Fruit fly (Drosophila melanogaster): Measurements from ENCODE around the gene CG44385.
"Not testable (repeated sequence)": the region's sequence is repeated elsewhere in the genome, so short reads cannot be mapped to it uniquely, and the experiment has no call there.

CG44385 gene

dm6 chrX:11108148-11108844 is 23.9 kb downstream of the CG44385 start, which contains the start of gene Hsp60A (continued):
- TF ChIP-seq Ets96B (tag; optimal IDR thresholded peaks at IDR 0.05), result peak; percentile 52
- TF ChIP-seq Hr4 (GFP tag; optimal IDR thresholded peaks at IDR 0.05), result peak; percentile 31
- TF ChIP-seq CG11294 (GFP tag; IDR thresholded peaks at IDR 0.05), result no peak
- TF ChIP-seq Sox102F (GFP tag; optimal IDR thresholded peaks at IDR 0.05), result no peak
- peak; percentile 26 for TF ChIP-seq Sox14 (GFP tag; optimal IDR thresholded peaks at IDR 0.05)
- TF ChIP-seq svp (GFP tag), result peak; percentile 84
- peak; percentile 35 for TF ChIP-seq Hr39 (GFP tag; optimal IDR thresholded peaks at IDR 0.05)
- peak; percentile 64 for TF ChIP-seq pdm3 (GFP tag; optimal IDR thresholded peaks at IDR 0.05)
- TF ChIP-seq Sox15 (GFP tag; optimal IDR thresholded peaks at IDR 0.05), result peak; percentile 14
- TF ChIP-seq CG6808 (GFP tag; optimal IDR thresholded peaks at IDR 0.05), result no peak
- peak; percentile 50 for TF ChIP-seq Smox (GFP tag; optimal IDR thresholded peaks at IDR 0.05)
- TF ChIP-seq CG10669 (GFP tag; optimal IDR thresholded peaks at IDR 0.05), result peak; percentile 16
- TF ChIP-seq vri (GFP tag; optimal IDR thresholded peaks at IDR 0.05), result peak; percentile 97
- TF ChIP-seq CG4318 (GFP tag; optimal IDR thresholded peaks at IDR 0.05), result peak; percentile 20
- TF ChIP-seq eg (GFP tag; IDR thresholded peaks at IDR 0.05), result peak; percentile 53; the same call in 2 of the 3 replicates

dm6 chrX:11095973-11096372 is 36.2 kb downstream of the CG44385 start, which contains the start of gene CG42249:
Gene CG42249, plus strand, starts transcription at chrX:11096273.
- not testable (repeated sequence) for TF ChIP-seq CG9139 (GFP tag; optimal IDR thresholded peaks at IDR 0.05); CG1621 (tag; optimal IDR thresholded peaks at IDR 0.05); fd59A (GFP tag; optimal IDR thresholded peaks at IDR 0.05)

- TF ChIP-seq vri (GFP tag; optimal IDR thresholded peaks at IDR 0.05), result peak; percentile 8
- TF ChIP-seq Blimp-1 (GFP tag; optimal IDR thresholded peaks at IDR 0.05), result no peak
These were observed 36.9 kb downstream of the CG44385 start for dm6 chrX:11095276-11095675.

- TF ChIP-seq Hr39 (GFP tag; optimal IDR thresholded peaks at IDR 0.05), result no peak
- TF ChIP-seq CG10631 (GFP tag; optimal IDR thresholded peaks at IDR 0.05), result no peak
- no peak for TF ChIP-seq CG3032 (tag; optimal IDR thresholded peaks at IDR 0.05)
- no peak for TF ChIP-seq salr (GFP tag; optimal IDR thresholded peaks at IDR 0.05)
- no peak for TF ChIP-seq CG7368 (GFP tag; optimal IDR thresholded peaks at IDR 0.05)
- TF ChIP-seq fd59A (GFP tag; optimal IDR thresholded peaks at IDR 0.05), result no peak
- TF ChIP-seq CG11762 (GFP tag; optimal IDR thresholded peaks at IDR 0.05; ENCODE audit: insufficient read depth), result no peak
- no peak for TF ChIP-seq Blimp-1 (GFP tag; optimal IDR thresholded peaks at IDR 0.05)
- no peak for TF ChIP-seq CG6276 (GFP tag; optimal IDR thresholded peaks at IDR 0.05)
These were observed 40.0 kb downstream of the CG44385 start, which contains the start of gene CG2061 for dm6 chrX:11092201-11092600. Gene CG2061, plus strand, starts transcription at chrX:11092492.

DNA sequence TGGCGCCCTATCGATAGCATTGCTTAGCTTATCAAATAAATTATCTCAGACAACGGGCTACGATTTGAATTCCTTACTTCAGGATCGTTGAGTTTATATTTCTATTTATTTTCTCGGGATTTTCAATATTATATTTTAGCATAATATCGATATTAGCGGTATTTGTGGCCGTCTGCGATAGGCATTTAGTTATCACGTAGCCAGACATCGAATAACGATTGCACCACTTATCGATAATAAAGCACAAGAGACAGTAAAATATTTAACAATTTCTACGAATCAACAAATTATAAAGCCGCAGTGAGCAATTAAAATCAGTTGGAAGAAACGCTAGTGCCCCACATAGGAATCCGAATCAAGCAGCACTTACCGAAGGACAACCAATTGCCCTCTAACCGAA is 42.1 kb downstream of the CG44385 start, which contains the start of gene CG2076:
Gene CG2076, plus strand, starts transcription at position 50 of the 400 bp plus-strand sequence.
- no peak for TF ChIP-seq fd85E (GFP tag; optimal IDR thresholded peaks at IDR 0.05)
- no peak for TF ChIP-seq Hr39 (GFP tag; optimal IDR thresholded peaks at IDR 0.05)
- TF ChIP-seq Eip78C (GFP tag), result peak; percentile 48
- TF ChIP-seq dsx (GFP tag; optimal IDR thresholded peaks at IDR 0.05; ENCODE audit: poor library complexity, severe bottlenecking), result peak; percentile 84

dm6 chrX:11088778-11089340 is 43.4 kb downstream of the CG44385 start, which contains the start of gene Vago:
Gene Vago, plus strand, starts transcription at chrX:11089290.
- TF ChIP-seq CG6276 (GFP tag; optimal IDR thresholded peaks at IDR 0.05), result peak; percentile 21
- peak; percentile 35 for TF ChIP-seq topi (GFP tag; optimal IDR thresholded peaks at IDR 0.05)
- TF ChIP-seq Sox102F (GFP tag; optimal IDR thresholded peaks at IDR 0.05), result peak; percentile 40
- TF ChIP-seq esn (GFP tag; optimal IDR thresholded peaks at IDR 0.05), result peak; percentile 48
- peak; percentile 47 for TF ChIP-seq Eip78C (GFP tag)
- TF ChIP-seq CG10669 (GFP tag; optimal IDR thresholded peaks at IDR 0.05), result peak; percentile 12
- no peak for TF ChIP-seq Hr38 (GFP tag; optimal IDR thresholded peaks at IDR 0.05)
- TF ChIP-seq svp (GFP tag), result peak; percentile 61
- TF ChIP-seq Hr39 (GFP tag; optimal IDR thresholded peaks at IDR 0.05), result peak; percentile 19
- peak; percentile 2 for TF ChIP-seq CG6808 (GFP tag; optimal IDR thresholded peaks at IDR 0.05)
- TF ChIP-seq Hr4 (GFP tag; optimal IDR thresholded peaks at IDR 0.05), result peak; percentile 31
- TF ChIP-seq Met (GFP tag; optimal IDR thresholded peaks at IDR 0.05), result peak; percentile 38
- no peak for TF ChIP-seq Sox14 (GFP tag; optimal IDR thresholded peaks at IDR 0.05)
- no peak for TF ChIP-seq ss (GFP tag; optimal IDR thresholded peaks at IDR 0.05)
- TF ChIP-seq lz (GFP tag; optimal IDR thresholded peaks at IDR 0.05), result peak; percentile 16
- TF ChIP-seq Eip75B (GFP tag; optimal IDR thresholded peaks at IDR 0.05), result peak; percentile 2
- TF ChIP-seq CG11294 (GFP tag; IDR thresholded peaks at IDR 0.05), result no peak
- TF ChIP-seq pdm3 (GFP tag; optimal IDR thresholded peaks at IDR 0.05), result peak; percentile 15
- peak; percentile 8 for TF ChIP-seq cyc (GFP tag; optimal IDR thresholded peaks at IDR 0.05)
- peak; percentile 7 for TF ChIP-seq Smox (GFP tag; optimal IDR thresholded peaks at IDR 0.05)
- no peak for TF ChIP-seq CG6792 (GFP tag; optimal IDR thresholded peaks at IDR 0.05)
- TF ChIP-seq CG9139 (GFP tag; optimal IDR thresholded peaks at IDR 0.05), result no peak
- TF ChIP-seq Sox15 (GFP tag; optimal IDR thresholded peaks at IDR 0.05), result no peak
